Fruit fly (Drosophila melanogaster) Kc167 (cell line): ENCODE data around the gene ZnT35C.

Source experiments
- Myc ChIP-seq: fragments of >200 bp; optimal IDR thresholded peaks from 2 replicates; lab custom pipeline; 2017; ENCODE audit warnings: missing external identifiers
- insv ChIP-seq: fragments of >200 bp; optimal IDR thresholded peaks from 3 replicates; lab custom pipeline; 2018; ENCODE audit warnings: missing external identifiers
- psq ChIP-seq: fragments of >200 bp; optimal IDR thresholded peaks from 2 replicates; lab custom pipeline; 2017; ENCODE audit warnings: missing external identifiers

- TF ChIP-seq psq (lab: Kevin White, UChicago) (no peak), Myc (lab: Kevin White, UChicago) (no peak), insv (lab: Kevin White, UChicago) (no peak)
Observed at dm6 chr2L:15284700-15285099, 37.2 kb upstream of the ZnT35C start, which contains the start of gene CG15263.
